Worm (Caenorhabditis elegans): Measurements from ENCODE around the gene Y26E6A.3.

DNA sequence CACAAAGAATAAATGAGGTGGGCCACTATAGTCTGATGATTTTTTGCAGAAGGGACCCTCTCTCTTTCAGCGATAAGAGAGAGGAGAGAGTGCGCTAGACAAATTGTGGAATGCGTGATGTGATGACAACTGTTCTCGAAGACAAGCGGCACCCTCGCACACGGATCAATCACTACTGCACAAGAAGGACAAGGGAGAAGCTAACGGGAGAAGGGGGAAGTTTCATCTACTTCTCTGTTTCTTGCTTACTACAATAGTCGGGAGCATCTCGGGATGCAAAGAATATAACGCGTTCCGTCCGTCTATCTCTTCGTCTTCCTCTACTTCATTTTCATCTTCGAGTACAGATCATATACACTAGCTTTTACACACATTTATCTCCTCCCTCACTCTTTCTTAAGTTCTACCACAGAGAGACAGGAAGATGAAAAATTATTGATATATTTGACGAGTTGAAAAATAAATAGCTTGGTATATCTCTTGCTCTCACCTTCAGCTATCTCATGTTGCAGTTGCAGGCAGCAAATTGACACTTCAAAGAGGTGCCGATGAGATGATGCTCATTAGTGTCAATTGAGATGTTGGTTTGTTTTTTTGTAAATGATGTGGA, 36.3 kb downstream of the Y26E6A.3 start:
- TF ChIP-seq tbx-2 (tag; optimal IDR thresholded peaks at IDR 0.05): no peak
- TF ChIP-seq elt-1 (tag; optimal IDR thresholded peaks at IDR 0.05): no peak

Measured in whole organism, L3 larva.